Fruit fly (Drosophila melanogaster) whole organism, embryonic: Measurements from ENCODE around the gene Dhc64C.

Source experiments
- B-H1 ChIP-seq: fragments of 200-800 bp; sonication (Bioruptor generic); IDR thresholded peaks from 3 replicates; pipeline ENCODE4 v1.3.6; 2022; ENCODE audit warnings: missing biosample characterization, missing genetic modification characterization
- B-H2 ChIP-seq: fragments of 200-800 bp; sonication (Bioruptor generic); optimal IDR thresholded peaks from 2 replicates; lab custom pipeline; 2018; ENCODE audit warnings: missing biosample characterization, mild to moderate bottlenecking, missing genetic modification characterization
- BEAF-32 ChIP-seq: fragments of 200-800 bp; sonication (Bioruptor generic); optimal IDR thresholded peaks from 3 replicates; lab custom pipeline; 2017; ENCODE audit warnings: missing biosample characterization, missing genetic modification characterization, mild to moderate bottlenecking, moderate library complexity, missing genetic modification reagents
- Blimp-1 ChIP-seq: fragments of 200-800 bp; sonication (Bioruptor generic); optimal IDR thresholded peaks from 3 replicates; lab custom pipeline; 2018; ENCODE audit warnings: missing biosample characterization, missing genetic modification characterization, mild to moderate bottlenecking, moderate library complexity, missing genetic modification reagents
- Bteb2 ChIP-seq: fragments of 200-800 bp; sonication (Bioruptor generic); optimal IDR thresholded peaks from 2 replicates; lab custom pipeline; 2016; ENCODE audit warnings: missing biosample characterization, missing genetic modification characterization
- CG10321 ChIP-seq: fragments of 200-800 bp; sonication (Bioruptor generic); IDR thresholded peaks from 2 replicates; pipeline ENCODE4 v1.3.6; 2022; ENCODE audit warnings: missing biosample characterization, missing genetic modification characterization
- CG12659 ChIP-seq: fragments of 200-800 bp; sonication (Bioruptor generic); optimal IDR thresholded peaks from 3 replicates; lab custom pipeline; 2017; ENCODE audit warnings: mild to moderate bottlenecking, missing biosample characterization, missing genetic modification reagents, missing genetic modification characterization
- CG2120 ChIP-seq: fragments of 200-800 bp; sonication (Bioruptor generic); optimal IDR thresholded peaks from 3 replicates; lab custom pipeline; 2016; ENCODE audit warnings: missing biosample characterization, missing genetic modification characterization
- CG2202 ChIP-seq: fragments of 200-800 bp; sonication (Bioruptor generic); optimal IDR thresholded peaks from 2 replicates; lab custom pipeline; 2018; ENCODE audit warnings: missing biosample characterization, mild to moderate bottlenecking, missing genetic modification characterization
- CG7786 ChIP-seq: fragments of 200-800 bp; sonication (Bioruptor generic); optimal IDR thresholded peaks from 2 replicates; lab custom pipeline; 2016; ENCODE audit warnings: missing biosample characterization, missing genetic modification characterization
- CG7839 ChIP-seq: fragments of 200-800 bp; sonication (Bioruptor generic); optimal IDR thresholded peaks from 3 replicates; lab custom pipeline; 2018; ENCODE audit warnings: missing biosample characterization, mild to moderate bottlenecking, missing genetic modification characterization, moderate library complexity
- CG8089 ChIP-seq: fragments of 200-800 bp; sonication (Bioruptor generic); optimal IDR thresholded peaks from 3 replicates; lab custom pipeline; 2016; ENCODE audit warnings: missing biosample characterization, missing genetic modification characterization
- CG8944 ChIP-seq: fragments of 200-800 bp; sonication (Bioruptor generic); optimal IDR thresholded peaks from 3 replicates; lab custom pipeline; 2016; ENCODE audit warnings: missing biosample characterization, missing genetic modification characterization
- CG9932 ChIP-seq: fragments of 200-800 bp; sonication (Bioruptor generic); IDR thresholded peaks from 2 replicates; pipeline ENCODE4 v1.3.6; 2022; ENCODE audit warnings: missing biosample characterization, missing genetic modification characterization
- D19A ChIP-seq: fragments of 200-800 bp; optimal IDR thresholded peaks from 3 replicates; lab custom pipeline; 2019; ENCODE audit warnings: missing biosample characterization, mild to moderate bottlenecking, missing genetic modification characterization, moderate library complexity
- Dad ChIP-seq: fragments of 200-800 bp; sonication (Bioruptor generic); optimal IDR thresholded peaks from 3 replicates; lab custom pipeline; 2016; ENCODE audit warnings: missing biosample characterization, missing genetic modification characterization
- Dbx ChIP-seq: fragments of 200-800 bp; sonication (Bioruptor generic); IDR thresholded peaks from 3 replicates; pipeline ENCODE4 v1.3.6; 2022; ENCODE audit warnings: missing biosample characterization, missing genetic modification characterization
- Dll ChIP-seq: fragments of 200-800 bp; sonication (Bioruptor generic); IDR thresholded peaks from 4 replicates; pipeline ENCODE4 v1.3.6; 2022; ENCODE audit warnings: missing biosample characterization, missing genetic modification characterization; ENCODE audit not compliant: partially characterized antibody
- Doc3 ChIP-seq: fragments of 200-800 bp; sonication (Bioruptor generic); IDR thresholded peaks from 3 replicates; pipeline ENCODE4 v1.3.6; 2022; ENCODE audit warnings: missing biosample characterization, missing genetic modification characterization; ENCODE audit not compliant: partially characterized antibody
- Ets97D ChIP-seq: fragments of 200-800 bp; sonication (Bioruptor generic); optimal IDR thresholded peaks from 3 replicates; lab custom pipeline; 2016; ENCODE audit warnings: missing biosample characterization, missing genetic modification characterization
- HLH4C ChIP-seq: fragments of 200-800 bp; sonication (Bioruptor generic); IDR thresholded peaks from 3 replicates; pipeline ENCODE4 v1.3.6; 2022; ENCODE audit warnings: missing biosample characterization, missing genetic modification characterization; ENCODE audit not compliant: partially characterized antibody
- HmgZ ChIP-seq: fragments of 200-800 bp; sonication (Bioruptor generic); optimal IDR thresholded peaks from 2 replicates; lab custom pipeline; 2018; ENCODE audit warnings: missing biosample characterization, mild to moderate bottlenecking, missing genetic modification characterization
- Max ChIP-seq: fragments of 200-800 bp; sonication (Bioruptor generic); optimal IDR thresholded peaks from 2 replicates; lab custom pipeline; 2016; ENCODE audit warnings: missing biosample characterization, mild to moderate bottlenecking, missing genetic modification characterization
- NfI ChIP-seq: fragments of 200-800 bp; sonication (Bioruptor generic); optimal IDR thresholded peaks from 3 replicates; lab custom pipeline; 2018; ENCODE audit warnings: missing biosample characterization, mild to moderate bottlenecking, missing genetic modification characterization, moderate library complexity
- Optix ChIP-seq: fragments of 200-800 bp; sonication (Bioruptor generic); IDR thresholded peaks from 3 replicates; pipeline ENCODE4 v1.3.6; 2022; ENCODE audit warnings: missing biosample characterization, missing genetic modification characterization
- Xbp1 ChIP-seq: fragments of 200-800 bp; sonication (Bioruptor generic); optimal IDR thresholded peaks from 3 replicates; lab custom pipeline; 2016; ENCODE audit warnings: missing biosample characterization, mild to moderate bottlenecking, missing genetic modification characterization
- abd-A ChIP-seq: fragments of 200-800 bp; sonication (Bioruptor generic); optimal IDR thresholded peaks from 3 replicates; lab custom pipeline; 2019; ENCODE audit warnings: missing biosample characterization, mild to moderate bottlenecking, missing genetic modification characterization, moderate library complexity
- ac ChIP-seq: fragments of 200-800 bp; sonication (Bioruptor generic); optimal IDR thresholded peaks from 3 replicates; lab custom pipeline; 2017; ENCODE audit warnings: missing biosample characterization, mild to moderate bottlenecking, missing genetic modification characterization
- ara ChIP-seq: fragments of 200-800 bp; sonication (Bioruptor generic); IDR thresholded peaks from 2 replicates; pipeline ENCODE4 v1.3.6; 2022; ENCODE audit warnings: missing biosample characterization, missing genetic modification characterization
- bigmax ChIP-seq: fragments of 200-800 bp; sonication (Bioruptor generic); optimal IDR thresholded peaks from 2 replicates; lab custom pipeline; 2018; ENCODE audit warnings: missing biosample characterization, mild to moderate bottlenecking, missing genetic modification characterization
- chinmo ChIP-seq: fragments of 200-800 bp; sonication (Bioruptor generic); IDR thresholded peaks from 4 replicates; pipeline ENCODE4 v1.3.6; 2022; ENCODE audit warnings: missing biosample characterization, missing genetic modification characterization; ENCODE audit not compliant: partially characterized antibody
- croc ChIP-seq: fragments of 200-800 bp; sonication (Bioruptor generic); conservative IDR thresholded peaks from 3 replicates; pipeline ENCODE4 v1.3.6; 2022; ENCODE audit warnings: missing biosample characterization, missing genetic modification characterization
- da ChIP-seq: fragments of 200-800 bp; sonication (Bioruptor generic); optimal IDR thresholded peaks from 2 replicates; lab custom pipeline; 2016; ENCODE audit warnings: missing biosample characterization, missing genetic modification characterization
- ewg ChIP-seq: fragments of 200-800 bp; sonication (Bioruptor generic); optimal IDR thresholded peaks from 3 replicates; lab custom pipeline; 2017; ENCODE audit warnings: mild to moderate bottlenecking, missing biosample characterization, missing genetic modification reagents, missing genetic modification characterization
- eyg ChIP-seq: fragments of 200-800 bp; sonication (Bioruptor generic); optimal IDR thresholded peaks from 3 replicates; lab custom pipeline; 2016; ENCODE audit warnings: missing biosample characterization, missing genetic modification characterization
- inv ChIP-seq: fragments of 200-800 bp; sonication (Bioruptor generic); IDR thresholded peaks from 2 replicates; pipeline ENCODE4 v1.3.6; 2022; ENCODE audit warnings: missing biosample characterization, missing genetic modification characterization; ENCODE audit not compliant: partially characterized antibody
- jumu ChIP-seq: fragments of 200-800 bp; sonication (Bioruptor generic); optimal IDR thresholded peaks from 3 replicates; lab custom pipeline; 2016; ENCODE audit warnings: missing biosample characterization, missing genetic modification characterization
- kay ChIP-seq: fragments of 200-800 bp; sonication (Bioruptor generic); optimal IDR thresholded peaks from 2 replicates; lab custom pipeline; 2016; ENCODE audit warnings: missing biosample characterization, missing genetic modification characterization
- mam ChIP-seq: fragments of 200-800 bp; sonication (Bioruptor generic); optimal IDR thresholded peaks from 3 replicates; lab custom pipeline; 2016; ENCODE audit warnings: missing biosample characterization, missing genetic modification characterization
- mirr ChIP-seq: fragments of 200-800 bp; sonication (Bioruptor generic); optimal IDR thresholded peaks from 3 replicates; lab custom pipeline; 2018; ENCODE audit warnings: missing biosample characterization, mild to moderate bottlenecking, missing genetic modification characterization
- otp ChIP-seq: fragments of 200-800 bp; sonication (Bioruptor generic); IDR thresholded peaks from 3 replicates; pipeline ENCODE4, ENCODE4 v1.3.6; 2022; ENCODE audit warnings: missing biosample characterization, missing genetic modification characterization
- row ChIP-seq: fragments of 200-800 bp; sonication (Bioruptor generic); IDR thresholded peaks from 3 replicates; pipeline ENCODE4 v1.3.6; 2022; ENCODE audit warnings: missing biosample characterization, missing genetic modification characterization
- scrt ChIP-seq: fragments of 200-800 bp; sonication (Bioruptor generic); optimal IDR thresholded peaks from 2 replicates; lab custom pipeline; 2018; ENCODE audit warnings: missing biosample characterization, mild to moderate bottlenecking, missing genetic modification characterization, moderate library complexity
- so ChIP-seq: fragments of 200-800 bp; sonication (Bioruptor generic); IDR thresholded peaks from 3 replicates; pipeline ENCODE4 v1.3.6; 2022; ENCODE audit warnings: missing biosample characterization, missing genetic modification characterization
- stwl ChIP-seq: fragments of 200-800 bp; sonication (Bioruptor generic); optimal IDR thresholded peaks from 3 replicates; lab custom pipeline; 2018; ENCODE audit warnings: missing biosample characterization, mild to moderate bottlenecking, missing genetic modification characterization, moderate library complexity
- tna ChIP-seq: fragments of 200-800 bp; sonication (Bioruptor generic); IDR thresholded peaks from 2 replicates; pipeline ENCODE4 v1.3.6; 2022; ENCODE audit warnings: missing biosample characterization, missing genetic modification characterization; ENCODE audit not compliant: partially characterized antibody
- unc-4 ChIP-seq: fragments of 200-800 bp; sonication (Bioruptor generic); IDR thresholded peaks from 2 replicates; pipeline ENCODE4 v1.3.6; 2022; ENCODE audit warnings: missing biosample characterization, missing genetic modification characterization; ENCODE audit not compliant: partially characterized antibody
- unpg ChIP-seq: fragments of 200-800 bp; sonication (Bioruptor generic); optimal IDR thresholded peaks from 3 replicates; lab custom pipeline; 2018; ENCODE audit warnings: missing biosample characterization, mild to moderate bottlenecking, missing genetic modification characterization, moderate library complexity
- zfh2 ChIP-seq: fragments of 200-800 bp; sonication (Bioruptor generic); optimal IDR thresholded peaks from 2 replicates; lab custom pipeline; 2016; ENCODE audit warnings: missing biosample characterization, missing genetic modification characterization

The Dhc64C gene

dm6 chr3L:4825584-4825983 lies at the start of gene Dhc64C, which contains the start of gene LeuRS-m:
TSS of gene Dhc64C (minus strand) at chr3L:4825687.
TSS of gene LeuRS-m (plus strand) at chr3L:4825853.
- TF ChIP-seq CG8089 (GFP tag; lab: Kevin White, UChicago), result no peak
- TF ChIP-seq CG7786 (GFP tag; lab: Kevin White, UChicago), result peak; percentile 51
- peak; percentile 13; the same call in 1 of the 2 replicates for TF ChIP-seq ara
- peak; percentile 96 for TF ChIP-seq stwl (tag; lab: Kevin White, UChicago)
- peak; percentile 2 for TF ChIP-seq abd-A (tag; lab: Kevin White, UChicago)
- TF ChIP-seq NfI, result peak; percentile 18
- TF ChIP-seq row (GFP tag; lab: Robert Waterston, UW), result peak; percentile 71
- TF ChIP-seq da (GFP tag; lab: Kevin White, UChicago), result peak; percentile 29
- peak; percentile 54 for TF ChIP-seq CG2120
- peak; percentile 81 for TF ChIP-seq D19A (tag; lab: Kevin White, UChicago)
- peak; percentile 91 for TF ChIP-seq Ets97D (GFP tag; lab: Kevin White, UChicago)
- TF ChIP-seq inv, result peak; percentile 56; the same call in 1 of the 2 replicates
- TF ChIP-seq unpg (GFP tag; lab: Kevin White, UChicago), result no peak
- 0 out of 3 replicates have a peak, but pooled peaks have one; percentile 40 for TF ChIP-seq Dbx
- peak; percentile 6 for TF ChIP-seq CG7839 (tag; lab: Kevin White, UChicago)
- TF ChIP-seq ewg, result peak; percentile 75
- TF ChIP-seq so, result 0 out of 3 replicates have a peak, but pooled peaks have one; percentile 23
- TF ChIP-seq CG2202 (tag; lab: Kevin White, UChicago), result no peak
- peak; percentile 50 for TF ChIP-seq CG8944
- peak; percentile 40; the same call in 1 of the 2 replicates for TF ChIP-seq tna (GFP tag; lab: Robert Waterston, UW)
- peak; percentile 28 for TF ChIP-seq eyg (GFP tag; lab: Kevin White, UChicago)
- no peak for TF ChIP-seq CG10321 (GFP tag; lab: Robert Waterston, UW)
- TF ChIP-seq Dad (GFP tag; lab: Kevin White, UChicago), result peak; percentile 18
- peak; percentile 76 for TF ChIP-seq HmgZ
- peak; percentile 69 for TF ChIP-seq CG9932 (GFP tag; lab: Robert Waterston, UW)
- peak; percentile 31; the same call in 1 of the 2 replicates for TF ChIP-seq unc-4
- TF ChIP-seq chinmo (GFP tag; lab: Robert Waterston, UW), result 0 out of 4 replicates have a peak, but pooled peaks have one; percentile 77
- TF ChIP-seq B-H2 (GFP tag; lab: Kevin White, UChicago), result no peak
- no peak for TF ChIP-seq Optix (GFP tag; lab: Robert Waterston, UW)
- peak; percentile 63 for TF ChIP-seq HLH4C
- peak; percentile 16 for TF ChIP-seq Max (GFP tag; lab: Kevin White, UChicago)
- TF ChIP-seq zfh2 (GFP tag; lab: Kevin White, UChicago), result peak; percentile 64
- peak; percentile 54 for TF ChIP-seq scrt
- peak; percentile 50; the same call in 2 of the 4 replicates for TF ChIP-seq Dll (GFP tag; lab: Robert Waterston, UW)
- TF ChIP-seq B-H1 (GFP tag; lab: Robert Waterston, UW), result no peak
- TF ChIP-seq Xbp1 (GFP tag; lab: Kevin White, UChicago), result peak; percentile 33
- TF ChIP-seq croc (GFP tag; lab: Robert Waterston, UW), result no peak
- peak; percentile 35; the same call in 1 of the 3 replicates for TF ChIP-seq Doc3
- 0 out of 3 replicates have a peak, but pooled peaks have one; percentile 18 for TF ChIP-seq otp (GFP tag; lab: Robert Waterston, UW)
- TF ChIP-seq CG12659 (GFP tag; lab: Kevin White, UChicago), result peak; percentile 61
- peak; percentile 67 for TF ChIP-seq BEAF-32 (GFP tag; lab: Kevin White, UChicago)
- TF ChIP-seq bigmax (GFP tag; lab: Kevin White, UChicago), result peak; percentile 16
- peak; percentile 18 for TF ChIP-seq Bteb2 (GFP tag; lab: Kevin White, UChicago)
- peak; percentile 49 for TF ChIP-seq jumu (GFP tag; lab: Kevin White, UChicago)
- peak; percentile 72 for TF ChIP-seq Blimp-1 (GFP tag; lab: Kevin White, UChicago)
- peak; percentile 52 for TF ChIP-seq mam (GFP tag; lab: Kevin White, UChicago)
- peak; percentile 22 for TF ChIP-seq mirr
- peak; percentile 48 for TF ChIP-seq kay
- no peak for TF ChIP-seq ac
